Fruit fly (Drosophila melanogaster) whole organism, embryonic: Measurements from ENCODE around the gene Nelf-E.

Experiments used
- Antp ChIP-seq: fragments of 200-800 bp; sonication (Bioruptor generic); optimal IDR thresholded peaks from 3 replicates; lab custom pipeline; 2016; ENCODE audit warnings: missing biosample characterization, missing genetic modification characterization
- CG1647 ChIP-seq: fragments of 200-800 bp; sonication (Bioruptor generic); optimal IDR thresholded peaks from 3 replicates; lab custom pipeline; 2016; ENCODE audit warnings: missing biosample characterization, missing genetic modification characterization
- CG2120 ChIP-seq: fragments of 200-800 bp; sonication (Bioruptor generic); optimal IDR thresholded peaks from 3 replicates; lab custom pipeline; 2016; ENCODE audit warnings: missing biosample characterization, missing genetic modification characterization
- HHEX ChIP-seq: fragments of 200-800 bp; sonication (Bioruptor generic); optimal IDR thresholded peaks from 3 replicates; lab custom pipeline; 2017; ENCODE audit warnings: missing biosample characterization, mild to moderate bottlenecking, missing genetic modification characterization, missing genetic modification reagents
- Side ChIP-seq: fragments of 200-800 bp; sonication (Bioruptor generic); optimal IDR thresholded peaks from 2 replicates; lab custom pipeline; 2016; ENCODE audit warnings: missing biosample characterization, missing genetic modification characterization
- gro ChIP-seq: fragments of 200-800 bp; sonication (Bioruptor generic); optimal IDR thresholded peaks from 2 replicates; lab custom pipeline; 2016; ENCODE audit warnings: missing biosample characterization, missing genetic modification characterization
- rib ChIP-seq: fragments of 200-800 bp; sonication (Bioruptor generic); IDR thresholded peaks from 2 replicates; pipeline ENCODE4 v1.3.6; 2022; ENCODE audit warnings: missing biosample characterization, missing genetic modification characterization

dm6 chr3L:8621465-8621864 lies 20.8 kb upstream of the Nelf-E start:
- TF ChIP-seq rib (GFP tag; lab: Robert Waterston, UW) (no peak), CG2120 (GFP tag; lab: Kevin White, UChicago) (no peak), CG1647 (GFP tag; lab: Kevin White, UChicago) (no peak), Antp (GFP tag; lab: Kevin White, UChicago) (no peak), HHEX (GFP tag; lab: Kevin White, UChicago) (no peak), gro (no peak), Side (GFP tag; lab: Kevin White, UChicago) (no peak)
